Worm (Caenorhabditis elegans) whole organism, L4/young adult: ENCODE results near the gene Y53F4B.27.

Experiments
- W03F9.2 ChIP-seq: fragments of 150-350 bp; optimal IDR thresholded peaks from 2 replicates; lab custom pipeline; 2014; ENCODE audit warnings: missing biosample characterization, missing genetic modification characterization
- him-1 ChIP-seq: sonication (generic microtip); optimal IDR thresholded peaks from 2 replicates; lab custom pipeline; 2016; ENCODE audit warnings: missing genotype, missing genetic modification reagents, missing genetic modification characterization, missing compliant biosample characterization

ce11 chrII:15158364-15158763 lies 12.7 kb downstream of the Y53F4B.27 start:
- TF ChIP-seq him-1 (tag; lab: Kevin White, UChicago) (no peak), W03F9.2 (tag; lab: Kevin White, UChicago) (no peak)
